Worm (Caenorhabditis elegans): ENCODE measurements around the gene asp-4.
A peak's percentile ranks its signal among the peaks of the same experiment; 100 is the strongest.

The asp-4 gene

DNA sequence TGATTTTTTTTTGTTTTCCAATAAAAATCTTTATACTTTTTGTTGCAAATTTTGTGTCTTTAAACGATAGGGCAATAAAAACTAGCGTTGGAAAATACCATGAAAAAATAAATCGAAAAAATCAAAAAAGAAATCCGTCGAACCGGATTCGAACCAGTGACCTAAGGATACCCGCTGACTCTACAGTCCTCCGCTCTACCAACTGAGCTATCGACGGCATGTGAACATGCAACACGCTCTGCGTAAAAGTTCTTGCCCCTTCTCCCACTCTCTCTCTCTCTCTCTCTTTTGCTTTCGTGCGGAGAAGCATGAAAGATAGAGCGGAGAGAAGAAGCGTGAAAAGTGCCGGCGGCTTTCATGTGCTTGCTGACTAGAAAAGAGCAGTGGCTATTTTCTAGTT, 43.3 kb upstream of the asp-4 start (continued):
- TF ChIP-seq mab-5 (tag; optimal IDR thresholded peaks at IDR 0.05): no peak
- peak; percentile 35 for TF ChIP-seq ztf-4 (tag; optimal IDR thresholded peaks at IDR 0.05)
- TF ChIP-seq R02D3.7 (tag; optimal IDR thresholded peaks at IDR 0.05): no peak

DNA sequence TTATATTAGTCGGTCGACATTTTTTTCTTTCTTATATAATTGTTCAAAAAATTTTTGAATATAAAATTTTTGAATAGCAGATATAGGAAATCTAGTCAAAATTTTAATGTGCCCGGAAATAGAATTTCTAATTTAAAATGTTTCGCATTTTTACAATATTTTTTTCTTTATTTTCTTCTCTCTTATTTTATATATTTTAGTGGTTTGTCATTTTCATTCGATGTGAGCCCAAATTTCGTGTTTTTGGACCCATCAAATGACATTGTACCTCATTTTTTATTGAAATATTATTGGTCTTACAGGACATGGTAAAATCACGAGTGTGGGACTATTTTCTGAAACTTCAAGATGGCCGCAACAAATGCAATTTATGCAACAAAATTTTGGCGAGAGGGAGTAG, 40.9 kb upstream of the asp-4 start, which contains the start of gene K09A11.1:
TSS of gene K09A11.1 (plus strand) at position 301 of the 400 bp plus-strand sequence.
- TF ChIP-seq ztf-4 (tag; optimal IDR thresholded peaks at IDR 0.05) (no peak), sma-3 (GFP tag; optimal IDR thresholded peaks at IDR 0.05) (no peak), ceh-82 (tag; optimal IDR thresholded peaks at IDR 0.05) (no peak)

DNA sequence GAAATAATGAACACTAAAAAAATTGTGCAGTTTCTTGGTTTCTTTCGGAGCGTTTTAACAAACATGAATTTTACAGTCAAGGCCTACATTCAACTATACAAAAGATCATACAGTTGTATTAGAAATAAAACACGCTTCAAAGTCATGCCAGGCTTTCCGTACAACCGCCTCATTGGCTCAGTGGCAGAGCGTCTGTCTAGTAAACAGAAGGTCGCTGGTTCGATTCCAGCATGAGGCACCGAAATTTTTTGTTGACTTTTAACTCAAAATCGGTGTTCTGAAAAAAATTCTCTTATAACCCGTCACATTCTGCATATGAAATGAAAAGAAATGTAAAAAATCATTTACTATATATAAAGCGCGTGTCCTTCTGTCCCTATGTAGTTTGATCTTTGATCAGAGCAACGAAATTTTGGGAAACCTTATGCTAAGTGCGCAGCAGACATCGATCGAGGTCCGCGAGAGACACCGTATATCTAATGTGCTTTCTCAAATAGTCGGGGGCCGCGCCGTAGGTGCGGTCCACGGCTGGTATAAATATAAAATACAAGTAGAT, 39.9 kb upstream of the asp-4 start:
- TF ChIP-seq crh-2 (tag; optimal IDR thresholded peaks at IDR 0.05): peak; percentile 2

DNA sequence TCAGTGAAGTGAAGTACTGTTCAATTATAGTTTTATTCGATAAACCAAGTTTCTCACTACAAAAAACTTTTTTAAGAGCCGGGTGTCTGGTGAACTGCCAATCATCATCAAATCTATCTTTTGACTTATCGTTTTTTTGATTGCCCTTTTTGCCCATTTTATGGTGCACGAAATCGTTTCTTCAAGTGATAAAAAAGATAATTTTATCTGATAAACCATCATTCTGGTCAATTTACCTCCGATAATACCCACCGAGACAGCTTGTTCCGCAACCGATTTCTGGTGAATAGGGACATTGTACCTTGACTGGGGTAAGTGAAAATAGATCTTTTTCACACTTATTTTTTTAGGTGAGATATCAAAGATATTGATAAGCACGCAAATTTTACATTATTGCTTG, 36.3 kb upstream of the asp-4 start, which contains the start of gene K08H2.10:
TSS of gene K08H2.10 (plus strand) at position 230 of the 400 bp plus-strand sequence.
- TF ChIP-seq mdl-1 (tag; optimal IDR thresholded peaks at IDR 0.05) (no peak), fos-1 (tag; optimal IDR thresholded peaks at IDR 0.05) (peak; percentile 67)

DNA sequence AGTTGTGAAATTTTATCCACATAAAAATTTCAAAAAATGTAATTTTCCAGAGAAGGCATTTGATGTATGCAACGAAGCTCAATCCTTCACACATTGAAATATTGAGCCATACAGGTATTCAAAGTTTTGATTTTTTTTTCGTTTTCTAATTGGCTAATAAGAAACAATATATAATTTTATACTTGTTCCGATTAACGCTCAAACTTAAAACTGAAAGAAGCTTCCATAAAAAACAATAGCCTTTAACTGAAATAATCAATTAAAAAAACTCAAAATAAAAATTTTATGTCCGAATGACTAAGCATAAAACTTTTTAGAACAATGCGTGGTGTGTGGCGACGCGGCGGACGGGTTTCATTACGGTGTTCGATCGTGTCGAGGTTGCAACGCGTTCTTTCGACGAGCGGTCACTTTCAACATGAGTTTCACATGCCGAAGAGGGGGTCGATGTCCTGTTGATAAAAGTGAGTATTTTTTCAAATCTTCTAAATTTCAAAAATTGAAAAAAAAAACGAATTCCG, 30.7 kb upstream of the asp-4 start, which contains the start of gene nhr-32:
TSS of gene nhr-32 (plus strand) at position 51 of the 521 bp plus-strand sequence.
- no peak for TF ChIP-seq mab-5 (tag; optimal IDR thresholded peaks at IDR 0.05)
- peak; percentile 10 for TF ChIP-seq fos-1 (tag; optimal IDR thresholded peaks at IDR 0.05)

DNA sequence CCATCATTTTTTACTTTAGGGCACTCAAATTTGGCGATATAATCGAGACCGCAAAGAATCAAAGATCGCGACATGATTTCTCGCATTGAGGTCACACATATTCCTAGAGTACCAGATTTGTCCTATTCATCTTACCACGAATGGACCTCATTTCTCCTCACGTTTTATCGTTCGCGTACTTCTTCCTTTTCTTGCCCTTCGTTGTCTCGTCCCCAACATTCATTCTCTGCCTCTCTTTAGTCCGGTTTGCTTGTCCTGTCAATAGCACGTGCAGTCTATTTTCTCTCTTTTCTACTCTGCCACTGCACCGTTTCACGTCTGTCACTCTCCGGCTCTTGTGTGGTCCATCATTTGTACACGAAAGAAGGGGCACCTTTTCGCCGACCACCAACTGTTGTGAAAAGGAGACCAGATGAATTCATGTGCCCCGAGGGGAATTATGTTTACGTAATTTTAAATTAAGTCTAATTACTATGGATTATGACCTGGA, 30.1 kb upstream of the asp-4 start:
- TF ChIP-seq nhr-25 (tag; optimal IDR thresholded peaks at IDR 0.05): peak; percentile 77
- peak; percentile 67 for TF ChIP-seq nhr-6 (tag; optimal IDR thresholded peaks at IDR 0.05)
- TF ChIP-seq ceh-16 (tag; optimal IDR thresholded peaks at IDR 0.05): peak; percentile 14
- TF ChIP-seq nhr-237 (tag; optimal IDR thresholded peaks at IDR 0.05): no peak
- TF ChIP-seq skn-1 (tag; optimal IDR thresholded peaks at IDR 0.05): no peak
- no peak for TF ChIP-seq aly-2 (tag; optimal IDR thresholded peaks at IDR 0.05)
- peak; percentile 75 for TF ChIP-seq sem-4 (tag; optimal IDR thresholded peaks at IDR 0.05)
- no peak for TF ChIP-seq ceh-82 (tag; optimal IDR thresholded peaks at IDR 0.05)
- TF ChIP-seq nhr-10 (tag; optimal IDR thresholded peaks at IDR 0.05): no peak
- TF ChIP-seq sma-3 (GFP tag; optimal IDR thresholded peaks at IDR 0.05): peak; percentile 63
- TF ChIP-seq dmd-4 (tag; optimal IDR thresholded peaks at IDR 0.05): no peak
- peak; percentile 16 for TF ChIP-seq lin-13 (GFP tag; optimal IDR thresholded peaks at IDR 0.05)
- peak; percentile 74 for TF ChIP-seq crh-2 (tag; optimal IDR thresholded peaks at IDR 0.05)
- TF ChIP-seq unc-55 (GFP tag; optimal IDR thresholded peaks at IDR 0.05): peak; percentile 37
- peak; percentile 1 to 71 for TF ChIP-seq lsy-2 (tag; optimal IDR thresholded peaks at IDR 0.05)
- TF ChIP-seq unc-62 (GFP tag; optimal IDR thresholded peaks at IDR 0.05): no peak
- TF ChIP-seq sma-9 (GFP tag; optimal IDR thresholded peaks at IDR 0.05): peak; percentile 83
- no peak for TF ChIP-seq sma-9 (tag; optimal IDR thresholded peaks at IDR 0.05)
- TF ChIP-seq nhr-11 (tag; optimal IDR thresholded peaks at IDR 0.05): no peak
- TF ChIP-seq ama-1 (optimal IDR thresholded peaks at IDR 0.05): no peak
- TF ChIP-seq F13H6.1 (tag; optimal IDR thresholded peaks at IDR 0.05): peak; percentile 78
- no peak for TF ChIP-seq ZK546.5 (tag; optimal IDR thresholded peaks at IDR 0.05)
- TF ChIP-seq C34F6.9 (tag; optimal IDR thresholded peaks at IDR 0.05): peak; percentile 67
- TF ChIP-seq nhr-12 (tag; optimal IDR thresholded peaks at IDR 0.05): no peak
- TF ChIP-seq peb-1 (tag; optimal IDR thresholded peaks at IDR 0.05): no peak
- peak; percentile 64 for TF ChIP-seq fos-1 (tag; optimal IDR thresholded peaks at IDR 0.05)
- no peak for TF ChIP-seq lin-39 (tag; optimal IDR thresholded peaks at IDR 0.05)
- peak; percentile 25 for TF ChIP-seq egl-27 (tag; optimal IDR thresholded peaks at IDR 0.05)
- peak; percentile 69 for TF ChIP-seq nhr-21 (tag; optimal IDR thresholded peaks at IDR 0.05)
- no peak for TF ChIP-seq ztf-1 (GFP tag; conservative IDR thresholded peaks at IDR 0.05)
- TF ChIP-seq ztf-11 (tag; optimal IDR thresholded peaks at IDR 0.05): no peak
- TF ChIP-seq blmp-1 (tag; optimal IDR thresholded peaks at IDR 0.05; ENCODE audit: insufficient read depth): peak; percentile 62
- peak; percentile 1 for TF ChIP-seq mab-5 (tag; optimal IDR thresholded peaks at IDR 0.05)
- TF ChIP-seq R02D3.7 (tag; optimal IDR thresholded peaks at IDR 0.05): no peak
- peak; percentile 92 for TF ChIP-seq elt-1 (tag; optimal IDR thresholded peaks at IDR 0.05)
- TF ChIP-seq mbf-1 (tag; optimal IDR thresholded peaks at IDR 0.05): no peak
- TF ChIP-seq nhr-129 (tag; optimal IDR thresholded peaks at IDR 0.05): peak; percentile 94
- peak; percentile 63 for TF ChIP-seq lin-11 (tag; optimal IDR thresholded peaks at IDR 0.05)
- TF ChIP-seq nhr-77 (tag; optimal IDR thresholded peaks at IDR 0.05): no peak
- peak; percentile 96 for TF ChIP-seq mdl-1 (tag; optimal IDR thresholded peaks at IDR 0.05)
- TF ChIP-seq snpc-4 (tag; optimal IDR thresholded peaks at IDR 0.05): no peak
